Worm (Caenorhabditis elegans): ENCODE measurements around the gene pir-2.

DNA sequence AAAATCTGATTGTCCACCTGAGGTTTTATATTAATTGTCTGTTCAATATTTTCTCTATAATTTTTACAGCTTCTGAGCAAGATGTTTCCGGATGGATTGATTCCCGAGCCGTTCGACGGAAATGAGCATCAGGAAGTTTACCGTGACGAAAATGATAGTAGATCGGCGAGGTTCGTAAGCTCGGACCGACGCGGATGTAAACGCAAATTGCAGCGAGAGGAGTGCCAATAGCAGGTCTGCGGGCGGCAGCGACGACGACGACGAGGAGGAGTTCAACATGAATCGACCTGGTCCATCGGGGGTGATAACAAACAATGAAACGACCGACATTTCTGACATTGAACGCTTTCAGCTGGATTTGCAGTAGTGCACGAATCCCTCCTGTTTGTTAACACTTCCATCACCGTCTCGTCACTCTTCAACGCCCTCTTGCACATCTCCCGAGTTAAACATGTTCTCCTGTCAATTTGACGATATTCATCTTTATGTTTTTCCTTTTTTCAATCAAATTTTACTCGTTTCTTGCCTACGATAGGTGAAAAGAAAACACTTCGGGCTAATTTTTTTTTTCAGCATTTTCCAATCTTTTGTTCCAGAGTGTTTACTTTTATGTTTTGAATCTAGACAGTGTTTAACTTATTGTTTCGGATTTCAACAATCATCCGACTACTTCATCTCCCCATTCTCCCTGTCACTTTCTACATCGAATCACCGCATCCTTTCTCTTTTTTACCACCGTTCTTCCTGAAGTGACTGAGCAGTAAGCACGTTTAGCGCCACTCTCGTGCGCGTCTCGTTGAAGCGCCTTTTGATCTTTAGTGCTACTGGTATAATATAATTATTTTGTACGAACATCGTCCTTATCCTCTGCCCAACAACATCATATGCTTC lies 18.7 kb upstream of the pir-2 start:
- TF ChIP-seq F16B12.6 (tag; optimal IDR thresholded peaks at IDR 0.05) (no peak), C34B4.2 (tag; optimal IDR thresholded peaks at IDR 0.05) (no peak), mdl-1 (tag; optimal IDR thresholded peaks at IDR 0.05) (no peak), ama-1 (optimal IDR thresholded peaks at IDR 0.05) (no peak), fos-1 (tag; optimal IDR thresholded peaks at IDR 0.05) (no peak)

Measured in whole organism, L1 larva.